Fruit fly (Drosophila melanogaster): ENCODE results near the gene CG17110.

DNA sequence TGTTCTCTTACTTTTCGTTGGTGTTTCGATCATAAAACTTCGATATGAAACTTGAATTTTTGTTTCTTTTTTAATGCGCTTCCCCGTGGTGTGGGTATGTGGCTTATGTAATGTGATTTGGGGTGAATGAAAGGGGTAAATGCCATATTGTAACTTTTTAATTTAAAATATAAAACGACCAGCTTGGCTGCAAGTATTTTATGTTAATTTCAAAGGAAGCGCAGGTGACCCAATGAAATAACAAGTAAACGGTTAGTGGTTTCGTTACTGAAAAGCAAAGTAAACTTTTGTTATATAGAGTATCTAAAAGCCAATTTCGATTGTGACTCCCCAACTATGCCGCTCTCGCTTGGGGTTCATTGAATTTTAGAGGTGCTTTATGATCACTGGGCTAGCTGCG lies 53.1 kb downstream of the CG17110 start:
- TF ChIP-seq CG14050 (GFP tag; IDR thresholded peaks at IDR 0.05) (no peak), CG31224 (GFP tag; IDR thresholded peaks at IDR 0.05) (no peak), C15 (GFP tag; IDR thresholded peaks at IDR 0.05) (no peak), CG1529 (GFP tag; optimal IDR thresholded peaks at IDR 0.05) (no peak), CG43689 (GFP tag; IDR thresholded peaks at IDR 0.05) (no peak), CG33557 (GFP tag; optimal IDR thresholded peaks at IDR 0.05) (no peak), abd-A (tag; optimal IDR thresholded peaks at IDR 0.05) (no peak), lola (GFP tag; optimal IDR thresholded peaks at IDR 0.05) (no peak), kah (GFP tag; optimal IDR thresholded peaks at IDR 0.05) (no peak), CG8924 (tag; optimal IDR thresholded peaks at IDR 0.05) (no peak), otp (GFP tag; IDR thresholded peaks at IDR 0.05) (no peak)

Measured in whole organism, embryonic.